Fruit fly (Drosophila melanogaster): Measurements from ENCODE around the gene Tpc1.

The Tpc1 gene

DNA sequence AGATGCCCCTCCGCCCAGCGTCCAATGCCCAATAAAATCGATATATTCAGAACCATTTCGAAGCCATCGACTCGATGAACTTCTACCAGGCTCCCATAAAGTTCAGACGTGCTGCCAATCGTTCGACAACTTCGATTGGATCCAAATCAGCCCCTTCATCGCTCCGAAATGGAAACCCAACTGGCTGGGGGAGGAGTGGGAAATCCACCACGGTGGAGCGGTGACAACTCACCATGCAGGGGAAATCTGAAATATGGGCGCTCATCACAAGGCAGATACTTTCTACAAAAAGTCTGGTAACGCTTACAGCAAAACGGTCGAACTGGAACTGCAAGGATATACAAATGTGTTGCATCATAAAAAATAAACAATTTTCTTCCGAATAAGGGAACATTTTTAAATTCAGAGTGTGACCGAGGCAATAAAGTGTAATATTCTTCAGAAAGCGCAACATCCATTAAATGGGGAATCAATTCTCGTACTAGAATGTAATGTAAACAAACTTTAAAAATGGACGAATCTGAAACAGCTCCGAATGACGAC is 29.7 kb downstream of the Tpc1 start, which contains the start of gene CG4565 (continued):
- no peak for TF ChIP-seq CG13424 (tag; optimal IDR thresholded peaks at IDR 0.05)
- TF ChIP-seq CoRest (tag; optimal IDR thresholded peaks at IDR 0.05), result peak; percentile 10
- TF ChIP-seq CG7372 (GFP tag; IDR thresholded peaks at IDR 0.05), result no peak
- no peak for TF ChIP-seq Awh (GFP tag; IDR thresholded peaks at IDR 0.05)
- TF ChIP-seq CG10321 (GFP tag; IDR thresholded peaks at IDR 0.05), result no peak
- peak; percentile 51; the same call in 1 of the 3 replicates for TF ChIP-seq CG34224 (GFP tag; IDR thresholded peaks at IDR 0.05; ENCODE audit: partially characterized antibody)
- no peak for TF ChIP-seq pan (optimal IDR thresholded peaks at IDR 0.05)
- no peak for TF ChIP-seq pan (GFP tag; optimal IDR thresholded peaks at IDR 0.05 in 1 of 2, IDR thresholded peaks at IDR 0.05 in 1 of 2)
- no peak for TF ChIP-seq h (optimal IDR thresholded peaks at IDR 0.05)
- TF ChIP-seq so (GFP tag; IDR thresholded peaks at IDR 0.05), result no peak
- no peak for TF ChIP-seq tx (GFP tag; optimal IDR thresholded peaks at IDR 0.05)
- TF ChIP-seq CG12942 (GFP tag; optimal IDR thresholded peaks at IDR 0.05), result no peak
- no peak for TF ChIP-seq CG17912 (GFP tag; optimal IDR thresholded peaks at IDR 0.05)
- no peak for TF ChIP-seq CG9817 (tag; optimal IDR thresholded peaks at IDR 0.05)
- no peak for TF ChIP-seq CG8478 (optimal IDR thresholded peaks at IDR 0.05)
- TF ChIP-seq Antp (GFP tag; optimal IDR thresholded peaks at IDR 0.05), result no peak
- 0 out of 2 replicates have a peak, but pooled peaks have one; percentile 29 for TF ChIP-seq CG42726 (GFP tag; IDR thresholded peaks at IDR 0.05; ENCODE audit: partially characterized antibody)
- TF ChIP-seq CG12659 (GFP tag; optimal IDR thresholded peaks at IDR 0.05), result no peak
- TF ChIP-seq dmrt99B (tag; optimal IDR thresholded peaks at IDR 0.05), result no peak
- no peak for TF ChIP-seq wek (GFP tag; optimal IDR thresholded peaks at IDR 0.05)
- peak; percentile 57 for TF ChIP-seq Dp (GFP tag; optimal IDR thresholded peaks at IDR 0.05)
- TF ChIP-seq CHES-1-like (GFP tag; optimal IDR thresholded peaks at IDR 0.05), result no peak
- TF ChIP-seq CG33213 (GFP tag; optimal IDR thresholded peaks at IDR 0.05), result no peak
- no peak for TF ChIP-seq CG32532 (GFP tag; IDR thresholded peaks at IDR 0.05)
- peak; percentile 76 for TF ChIP-seq stwl (tag; optimal IDR thresholded peaks at IDR 0.05)
- peak; percentile 44 for TF ChIP-seq CG1603 (tag; optimal IDR thresholded peaks at IDR 0.05)
- TF ChIP-seq CG5180 (GFP tag; optimal IDR thresholded peaks at IDR 0.05), result peak; percentile 55
- 0 out of 4 replicates have a peak, but pooled peaks have one; percentile 54 for TF ChIP-seq chinmo (GFP tag; IDR thresholded peaks at IDR 0.05; ENCODE audit: partially characterized antibody)
- TF ChIP-seq ERR (GFP tag; optimal IDR thresholded peaks at IDR 0.05), result no peak
- TF ChIP-seq CG1024 (GFP tag; IDR thresholded peaks at IDR 0.05), result no peak
- no peak for TF ChIP-seq tgo (GFP tag; IDR thresholded peaks at IDR 0.05)
- TF ChIP-seq hb (GFP tag; IDR thresholded peaks at IDR 0.05; ENCODE audit: partially characterized antibody), result 0 out of 3 replicates have a peak, but pooled peaks have one; percentile 19
- TF ChIP-seq CG3281 (GFP tag; optimal IDR thresholded peaks at IDR 0.05), result peak; percentile 8
- TF ChIP-seq ATbp (GFP tag; optimal IDR thresholded peaks at IDR 0.05), result no peak
- TF ChIP-seq tin (GFP tag; optimal IDR thresholded peaks at IDR 0.05), result no peak
- no peak for TF ChIP-seq btn (GFP tag; optimal IDR thresholded peaks at IDR 0.05)
- TF ChIP-seq H2.0 (GFP tag; IDR thresholded peaks at IDR 0.05), result no peak
- no peak for TF ChIP-seq CG15073 (GFP tag; optimal IDR thresholded peaks at IDR 0.05)
- TF ChIP-seq CG1602 (GFP tag; optimal IDR thresholded peaks at IDR 0.05), result no peak
- TF ChIP-seq Lhr (GFP tag; optimal IDR thresholded peaks at IDR 0.05), result peak; percentile 93
- TF ChIP-seq CG10274 (GFP tag; optimal IDR thresholded peaks at IDR 0.05), result no peak
- TF ChIP-seq CG4617 (GFP tag; optimal IDR thresholded peaks at IDR 0.05; ENCODE audit: borderline replicate concordance), result no peak
- no peak for TF ChIP-seq CG15011 (GFP tag; optimal IDR thresholded peaks at IDR 0.05)
- no peak for TF ChIP-seq CG4360 (GFP tag; IDR thresholded peaks at IDR 0.05)
- TF ChIP-seq nau (GFP tag; optimal IDR thresholded peaks at IDR 0.05), result no peak
- TF ChIP-seq ro (GFP tag; IDR thresholded peaks at IDR 0.05), result no peak
- TF ChIP-seq HLHmδ (GFP tag; optimal IDR thresholded peaks at IDR 0.05), result no peak
- no peak for TF ChIP-seq cad (GFP tag; optimal IDR thresholded peaks at IDR 0.05)
- TF ChIP-seq Usf (GFP tag; optimal IDR thresholded peaks at IDR 0.05), result no peak
- TF ChIP-seq H15 (GFP tag; IDR thresholded peaks at IDR 0.05), result no peak
- TF ChIP-seq grau (tag; optimal IDR thresholded peaks at IDR 0.05), result no peak
